Worm (Caenorhabditis elegans) whole organism, L4 larva: ENCODE data around the gene arv-1.
A peak's percentile ranks its signal among the peaks of the same experiment; 100 is the strongest.

Experiments
- D1046.2 ChIP-seq: fragments of 200-800 bp; sonication (Bioruptor generic); IDR thresholded peaks from 2 replicates; pipeline ENCODE4 v1.3.6; 2022; ENCODE audit warnings: missing genetic modification characterization, missing compliant biosample characterization
- F37D6.2 ChIP-seq: sonication (generic microtip); optimal IDR thresholded peaks from 2 replicates; lab custom pipeline; 2016; ENCODE audit warnings: mild to moderate bottlenecking, missing genetic modification characterization, missing compliant biosample characterization
- F44E2.7 ChIP-seq: fragments of 200-800 bp; sonication (Bioruptor generic); IDR thresholded peaks from 2 replicates; pipeline ENCODE4 v2.1.2; 2022; ENCODE audit warnings: missing genetic modification characterization, missing compliant biosample characterization
- F49E8.2 ChIP-seq: sonication (generic microtip); optimal IDR thresholded peaks from 2 replicates; lab custom pipeline; 2016; ENCODE audit warnings: missing compliant biosample characterization, mild to moderate bottlenecking, missing genetic modification characterization, borderline replicate concordance
- T26A8.4 ChIP-seq: fragments of 200-800 bp; sonication (Bioruptor generic); IDR thresholded peaks from 2 replicates; pipeline ENCODE4 v1.3.6; 2022; ENCODE audit warnings: missing genetic modification characterization, missing compliant biosample characterization
- Y48G9A.11 ChIP-seq: fragments of 200-800 bp; sonication (Bioruptor generic); IDR thresholded peaks from 2 replicates; pipeline ENCODE4 v1.3.6; 2022; ENCODE audit warnings: missing genetic modification reagents, missing genetic modification characterization, missing compliant biosample characterization
- ZK337.2 ChIP-seq: fragments of 200-800 bp; sonication (Bioruptor generic); IDR thresholded peaks from 2 replicates; pipeline ENCODE4 v1.3.6; 2022; ENCODE audit warnings: missing genetic modification reagents, missing genetic modification characterization, missing compliant biosample characterization
- aha-1 ChIP-seq: fragments of 150-350 bp; peaks from one replicate; lab custom pipeline; 2014; ENCODE audit warnings: missing biosample characterization, missing genetic modification characterization
- arid-1 ChIP-seq: fragments of 200-800 bp; sonication (Bioruptor generic); conservative IDR thresholded peaks from 2 replicates; pipeline ENCODE4 v1.3.6; 2022; ENCODE audit warnings: missing genetic modification reagents, missing genetic modification characterization, missing compliant biosample characterization
- attf-4 ChIP-seq: sonication (generic microtip); optimal IDR thresholded peaks from 3 replicates; lab custom pipeline; 2017; ENCODE audit warnings: missing biosample characterization, missing genetic modification characterization
- ceh-20 ChIP-seq: fragments of 200-800 bp; sonication (Bioruptor generic); IDR thresholded peaks from 2 replicates; pipeline ENCODE4 v1.3.6; 2022; ENCODE audit warnings: missing genetic modification reagents, missing genetic modification characterization, missing compliant biosample characterization
- ceh-28 ChIP-seq: fragments of 150-350 bp; optimal IDR thresholded peaks from 2 replicates; lab custom pipeline; 2014; ENCODE audit warnings: missing biosample characterization, missing genetic modification reagents, missing genetic modification characterization
- ceh-44 ChIP-seq: fragments of 200-800 bp; sonication (Bioruptor generic); IDR thresholded peaks from 2 replicates; pipeline ENCODE4 v1.3.6; 2022; ENCODE audit warnings: missing genetic modification reagents, missing genetic modification characterization, missing compliant biosample characterization
- ceh-82 ChIP-seq: sonication (generic microtip); optimal IDR thresholded peaks from 2 replicates; lab custom pipeline; 2017; ENCODE audit warnings: missing biosample characterization, missing genetic modification characterization
- ces-1 ChIP-seq: fragments of 150-350 bp; sonication (generic microtip); optimal IDR thresholded peaks from 4 replicates; lab custom pipeline; 2014; ENCODE audit warnings: missing biosample characterization, missing genetic modification reagents, missing genetic modification characterization
- ctbp-1 ChIP-seq: fragments of 200-800 bp; sonication (Bioruptor generic); IDR thresholded peaks from 2 replicates; pipeline ENCODE4 v1.3.6; 2022; ENCODE audit warnings: missing genetic modification reagents, missing genetic modification characterization, missing compliant biosample characterization
- daf-12 ChIP-seq: fragments of 150-350 bp; optimal IDR thresholded peaks from 2 replicates; lab custom pipeline; 2014; ENCODE audit warnings: missing biosample characterization, missing genetic modification reagents, missing genetic modification characterization
- daf-16 ChIP-seq, 3 experiments: sonication (generic microtip); optimal IDR thresholded peaks; 2 replicates each; lab custom pipeline; 2016 to 2017; ENCODE audit warnings: missing genetic modification characterization in 3 of 3, missing genetic modification reagents in 3 of 3, mild to moderate bottlenecking in 2 of 3, missing compliant biosample characterization in 2 of 3, missing biosample characterization in 1 of 3, moderate library complexity in 1 of 3
- dmd-6 ChIP-seq: fragments of 200-800 bp; sonication (Bioruptor generic); IDR thresholded peaks from 2 replicates; pipeline ENCODE4 v1.3.6; 2022; ENCODE audit warnings: missing genetic modification reagents, missing genetic modification characterization, missing compliant biosample characterization
- dmd-9 ChIP-seq: fragments of 200-800 bp; sonication (Bioruptor generic); IDR thresholded peaks from 2 replicates; pipeline ENCODE4 v1.3.6; 2022; ENCODE audit warnings: missing genetic modification reagents, missing genetic modification characterization, missing compliant biosample characterization
- egl-27 ChIP-seq: sonication (generic microtip); optimal IDR thresholded peaks from 3 replicates; lab custom pipeline; 2017; ENCODE audit warnings: missing biosample characterization, missing genetic modification reagents, missing genetic modification characterization
- hlh-30 ChIP-seq: sonication (generic microtip); optimal IDR thresholded peaks from 2 replicates; lab custom pipeline; 2017; ENCODE audit warnings: antibody characterized with exemption, mild to moderate bottlenecking, missing genetic modification characterization, missing compliant biosample characterization; ENCODE audit not compliant: insufficient read depth
- lim-7 ChIP-seq: fragments of 200-800 bp; sonication (Bioruptor generic); IDR thresholded peaks from 2 replicates; pipeline ENCODE4 v1.3.6; 2022; ENCODE audit warnings: missing genetic modification characterization, missing compliant biosample characterization
- lin-1 ChIP-seq: fragments of 200-800 bp; sonication (Bioruptor generic); IDR thresholded peaks from 2 replicates; pipeline ENCODE4 v1.3.6; 2022; ENCODE audit warnings: missing genetic modification reagents, missing genetic modification characterization, missing compliant biosample characterization
- lin-13 ChIP-seq: fragments of 150-350 bp; optimal IDR thresholded peaks from 2 replicates; lab custom pipeline; 2014; ENCODE audit warnings: missing biosample characterization, missing genetic modification reagents, missing genetic modification characterization
- lin-38 ChIP-seq: fragments of 200-800 bp; sonication (Bioruptor generic); IDR thresholded peaks from 2 replicates; pipeline ENCODE4 v1.3.6; 2022; ENCODE audit warnings: missing genetic modification reagents, missing genetic modification characterization, missing compliant biosample characterization
- lin-39 ChIP-seq: fragments of 150-350 bp; optimal IDR thresholded peaks from 2 replicates; lab custom pipeline; 2014; ENCODE audit warnings: missing biosample characterization, missing genetic modification reagents, missing genetic modification characterization
- lir-3 ChIP-seq: sonication (generic microtip); optimal IDR thresholded peaks from 2 replicates; lab custom pipeline; 2016; ENCODE audit warnings: mild to moderate bottlenecking, missing genetic modification characterization, missing compliant biosample characterization
- madf-5 ChIP-seq, 2 experiments: fragments of 200-800 bp; sonication (Bioruptor generic); IDR thresholded peaks; 2 replicates each; pipeline ENCODE4 v1.3.6; 2022; ENCODE audit warnings: missing compliant biosample characterization in 2 of 2, missing genetic modification characterization in 2 of 2
- madf-9 ChIP-seq: fragments of 200-800 bp; sonication (Bioruptor generic); conservative IDR thresholded peaks from 2 replicates; pipeline ENCODE4 v1.3.6; 2022; ENCODE audit warnings: missing genetic modification reagents, missing genetic modification characterization, missing compliant biosample characterization
- mdl-1 ChIP-seq, 2 experiments: fragments of 150-350 bp in 1 of 2; sonication (generic microtip) in 1 of 2; optimal IDR thresholded peaks; 2 replicates each; lab custom pipeline; 2014 to 2017; ENCODE audit warnings: missing biosample characterization in 2 of 2, missing genetic modification characterization in 2 of 2
- mdt-29 ChIP-seq: fragments of 200-800 bp; sonication (Bioruptor generic); IDR thresholded peaks from 2 replicates; pipeline ENCODE4 v1.3.6; 2022; ENCODE audit warnings: missing genetic modification reagents, missing genetic modification characterization, missing compliant biosample characterization
- mep-1 ChIP-seq: fragments of 150-350 bp; sonication (generic microtip); optimal IDR thresholded peaks from 3 replicates; lab custom pipeline; 2014; ENCODE audit warnings: missing biosample characterization, missing genetic modification characterization
- mes-2 ChIP-seq: sonication (generic microtip); optimal IDR thresholded peaks from 2 replicates; lab custom pipeline; 2016; ENCODE audit warnings: missing genotype, mild to moderate bottlenecking, missing genetic modification characterization, missing compliant biosample characterization; ENCODE audit not compliant: poor library complexity, severe bottlenecking
- mxl-2 ChIP-seq: fragments of 200-800 bp; sonication (Bioruptor generic); conservative IDR thresholded peaks from 2 replicates; pipeline ENCODE4 v1.3.6; 2022; ENCODE audit warnings: missing genetic modification reagents, missing genetic modification characterization, missing compliant biosample characterization
- nhr-102 ChIP-seq: sonication (generic microtip); optimal IDR thresholded peaks from 2 replicates; lab custom pipeline; 2016; ENCODE audit warnings: mild to moderate bottlenecking, missing genetic modification characterization, moderate library complexity, missing compliant biosample characterization
- nhr-111 ChIP-seq: fragments of 200-800 bp; sonication (Bioruptor generic); optimal IDR thresholded peaks from 2 replicates; lab custom pipeline; 2018; ENCODE audit warnings: mild to moderate bottlenecking, missing genetic modification characterization, missing compliant biosample characterization
- nhr-25 ChIP-seq: sonication (generic microtip); optimal IDR thresholded peaks from 2 replicates; lab custom pipeline; 2017; ENCODE audit warnings: missing genetic modification characterization, mild to moderate bottlenecking, missing compliant biosample characterization, antibody characterized with exemption, moderate library complexity, borderline replicate concordance; ENCODE audit not compliant: insufficient read depth
- nhr-28 ChIP-seq: fragments of 150-350 bp; optimal IDR thresholded peaks from 2 replicates; lab custom pipeline; 2014; ENCODE audit warnings: missing biosample characterization, missing genetic modification characterization
- nhr-42 ChIP-seq: fragments of 200-800 bp; sonication (Bioruptor generic); IDR thresholded peaks from 2 replicates; pipeline ENCODE4 v1.3.6; 2022; ENCODE audit warnings: missing genetic modification characterization, missing compliant biosample characterization
- pha-4 ChIP-seq, 2 experiments: fragments of 150-350 bp in 1 of 2; fragments of 200-800 bp in 1 of 2; sonication (Bioruptor generic) in 1 of 2; IDR thresholded peaks in 1 of 2; optimal IDR thresholded peaks in 1 of 2; 2 replicates each; pipeline versions ENCODE4 v1.3.6 to Lab custom; 2014 to 2022; ENCODE audit warnings: missing genetic modification characterization in 2 of 2, missing genetic modification reagents in 2 of 2, missing biosample characterization in 1 of 2, missing compliant biosample characterization in 1 of 2
- php-3 ChIP-seq: fragments of 200-800 bp; sonication (Bioruptor generic); IDR thresholded peaks from 2 replicates; pipeline ENCODE4 v1.3.6; 2022; ENCODE audit warnings: missing genetic modification reagents, missing genetic modification characterization, missing compliant biosample characterization
- pqm-1 ChIP-seq: sonication (generic microtip); optimal IDR thresholded peaks from 2 replicates; lab custom pipeline; 2017; ENCODE audit warnings: missing biosample characterization, missing genetic modification characterization
- skn-1 ChIP-seq: fragments of 150-350 bp; optimal IDR thresholded peaks from 2 replicates; lab custom pipeline; 2014; ENCODE audit warnings: missing biosample characterization, missing genetic modification characterization
- tra-1 ChIP-seq: fragments of 200-800 bp; sonication (Bioruptor generic); IDR thresholded peaks from 2 replicates; pipeline ENCODE4 v1.3.6; 2022; ENCODE audit warnings: missing genetic modification reagents, missing genetic modification characterization, missing compliant biosample characterization
- unc-39 ChIP-seq: sonication (generic microtip); optimal IDR thresholded peaks from 2 replicates; lab custom pipeline; 2017; ENCODE audit warnings: missing biosample characterization, missing genetic modification characterization
- zag-1 ChIP-seq: fragments of 150-350 bp; optimal IDR thresholded peaks from 2 replicates; lab custom pipeline; 2014; ENCODE audit warnings: missing biosample characterization, missing genetic modification characterization
- zfp-2 ChIP-seq: sonication (generic microtip); optimal IDR thresholded peaks from 2 replicates; lab custom pipeline; 2016; ENCODE audit warnings: mild to moderate bottlenecking, missing genetic modification characterization, missing compliant biosample characterization
- zfp-3 ChIP-seq: fragments of 200-800 bp; sonication (Bioruptor generic); conservative IDR thresholded peaks from 2 replicates; pipeline ENCODE4 v1.3.6; 2022; ENCODE audit warnings: missing genetic modification reagents, missing genetic modification characterization, missing compliant biosample characterization
- ztf-11 ChIP-seq: fragments of 150-350 bp; optimal IDR thresholded peaks from 2 replicates; lab custom pipeline; 2014; ENCODE audit warnings: missing biosample characterization, missing genetic modification characterization

Gene arv-1

DNA sequence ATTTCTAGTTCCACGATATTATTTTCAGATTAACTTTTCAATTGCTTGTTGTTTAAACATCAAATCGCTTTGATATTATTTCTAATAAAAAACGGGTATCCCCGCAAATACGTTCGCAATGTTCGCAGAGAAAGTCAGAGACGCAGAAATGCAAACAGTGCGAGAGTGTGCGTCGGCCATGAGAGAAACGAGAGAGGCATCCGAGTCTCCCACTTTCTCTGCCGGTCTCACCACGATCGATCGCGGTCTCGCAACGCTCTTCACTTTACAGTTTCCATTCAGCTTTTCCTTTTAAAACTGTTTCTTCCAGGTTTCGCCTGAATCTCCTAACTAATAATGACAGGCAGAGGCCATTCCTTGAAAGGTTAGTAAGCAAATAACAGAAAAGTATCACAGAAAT, 26.3 kb downstream of the arv-1 start, which contains the start of gene F33H1.4 (continued):
- TF ChIP-seq nhr-25 (tag; lab: Kevin White, UChicago) (no peak), nhr-102 (no peak), mep-1 (no peak), mdt-29 (GFP tag; lab: Robert Waterston, UW) (no peak), arid-1 (GFP tag; lab: Robert Waterston, UW) (peak; percentile 62; the same call in 1 of the 2 replicates), F49E8.2 (peak; percentile 8), attf-4 (tag; lab: Kevin White, UChicago) (no peak), lin-13 (GFP tag; lab: Kevin White, UChicago) (peak; percentile 99), unc-39 (tag; lab: Kevin White, UChicago) (no peak), ZK337.2 (no peak), madf-5 (GFP tag; IDR thresholded peaks at IDR 0.05; lab: Robert Waterston, UW) (no peak), hlh-30 (tag; lab: Kevin White, UChicago) (no peak), D1046.2 (GFP tag; lab: Robert Waterston, UW) (no peak), ctbp-1 (GFP tag; lab: Robert Waterston, UW) (no peak), nhr-42 (0 out of 2 replicates have a peak, but pooled peaks have one; percentile 15), daf-12 (no peak), tra-1 (GFP tag; lab: Robert Waterston, UW) (no peak), lin-39 (no peak), ceh-20 (GFP tag; lab: Robert Waterston, UW) (0 out of 2 replicates have a peak, but pooled peaks have one; percentile 24), ztf-11 (no peak), egl-27 (tag; lab: Kevin White, UChicago) (no peak), F44E2.7 (no peak), zfp-3 (GFP tag; lab: Robert Waterston, UW) (peak; percentile 33; the same call in 1 of the 2 replicates), ceh-82 (tag; lab: Kevin White, UChicago) (no peak), zag-1 (tag; lab: Kevin White, UChicago) (no peak), dmd-9 (GFP tag; lab: Robert Waterston, UW) (no peak), ceh-44 (GFP tag; lab: Robert Waterston, UW) (no peak), skn-1 (tag; lab: Kevin White, UChicago) (no peak), pqm-1 (tag; lab: Kevin White, UChicago) (no peak), mxl-2 (GFP tag; lab: Robert Waterston, UW) (no peak), aha-1 (tag; lab: Kevin White, UChicago) (no peak), mes-2 (tag; lab: Kevin White, UChicago) (peak; percentile 80), nhr-111 (GFP tag; lab: Kevin White, UChicago) (no peak), ces-1 (GFP tag; lab: Kevin White, UChicago) (no peak), Y48G9A.11 (GFP tag; lab: Robert Waterston, UW) (0 out of 2 replicates have a peak, but pooled peaks have one; percentile 6), lin-38 (GFP tag; lab: Robert Waterston, UW) (peak; percentile 57; the same call in 1 of the 2 replicates), mdl-1 (tag; optimal IDR thresholded peaks at IDR 0.05; lab: Kevin White, UChicago) (no peak), madf-9 (GFP tag; lab: Robert Waterston, UW) (no peak), T26A8.4 (peak; percentile 25; the same call in 1 of the 2 replicates), F37D6.2 (tag; lab: Kevin White, UChicago) (peak; percentile 69), lim-7 (GFP tag; lab: Robert Waterston, UW) (no peak), php-3 (GFP tag; lab: Robert Waterston, UW) (no peak), pha-4 (GFP tag; IDR thresholded peaks at IDR 0.05; lab: Robert Waterston, UW) (no peak), pha-4 (tag; optimal IDR thresholded peaks at IDR 0.05; lab: Kevin White, UChicago) (no peak), zfp-2 (tag; lab: Kevin White, UChicago) (no peak), lir-3 (no peak), ceh-28 (peak; percentile 51), daf-16 (GFP tag; optimal IDR thresholded peaks at IDR 0.05; lab: Kevin White, UChicago) (no peak), daf-16 (tag; optimal IDR thresholded peaks at IDR 0.05; lab: Kevin White, UChicago) (no peak), nhr-28 (tag; lab: Kevin White, UChicago) (peak; percentile 12), lin-1 (GFP tag; lab: Robert Waterston, UW) (no peak), dmd-6 (GFP tag; lab: Robert Waterston, UW) (no peak; the same call in 1 of the 2 replicates)
